Worm (Caenorhabditis elegans): ENCODE results near the gene K08F8.15.
A peak's percentile ranks its signal among the peaks of the same experiment; 100 is the strongest.

The K08F8.15 gene

ce11 chrII:8741277-8741676 lies 25.3 kb upstream of the K08F8.15 start:
- TF ChIP-seq nhr-11 (tag; optimal IDR thresholded peaks at IDR 0.05) (no peak), unc-39 (tag; optimal IDR thresholded peaks at IDR 0.05) (no peak), fos-1 (tag; optimal IDR thresholded peaks at IDR 0.05) (peak; percentile 42), nhr-23 (tag; optimal IDR thresholded peaks at IDR 0.05) (no peak), ztf-4 (tag; optimal IDR thresholded peaks at IDR 0.05) (peak; percentile 15), lin-11 (tag; optimal IDR thresholded peaks at IDR 0.05) (no peak), nhr-237 (tag; optimal IDR thresholded peaks at IDR 0.05) (no peak), ama-1 (optimal IDR thresholded peaks at IDR 0.05) (peak; percentile 28), nhr-21 (tag; optimal IDR thresholded peaks at IDR 0.05) (no peak), ceh-16 (tag; optimal IDR thresholded peaks at IDR 0.05) (no peak), mab-5 (tag; optimal IDR thresholded peaks at IDR 0.05) (no peak), unc-55 (GFP tag; optimal IDR thresholded peaks at IDR 0.05) (no peak), ztf-11 (tag; optimal IDR thresholded peaks at IDR 0.05) (no peak), lin-39 (tag; optimal IDR thresholded peaks at IDR 0.05) (no peak), nhr-12 (tag; optimal IDR thresholded peaks at IDR 0.05) (no peak), nhr-129 (tag; optimal IDR thresholded peaks at IDR 0.05) (peak; percentile 70), gmeb-1 (tag; optimal IDR thresholded peaks at IDR 0.05) (no peak), unc-62 (GFP tag; optimal IDR thresholded peaks at IDR 0.05) (no peak), egl-27 (tag; optimal IDR thresholded peaks at IDR 0.05) (no peak), alr-1 (tag; optimal IDR thresholded peaks at IDR 0.05) (no peak), blmp-1 (tag; optimal IDR thresholded peaks at IDR 0.05; ENCODE audit: insufficient read depth) (no peak), aly-2 (tag; optimal IDR thresholded peaks at IDR 0.05) (no peak), dmd-4 (tag; optimal IDR thresholded peaks at IDR 0.05) (no peak), nhr-77 (tag; optimal IDR thresholded peaks at IDR 0.05) (no peak), elt-3 (tag; optimal IDR thresholded peaks at IDR 0.05) (no peak), nhr-10 (tag; optimal IDR thresholded peaks at IDR 0.05) (no peak), nhr-25 (tag; optimal IDR thresholded peaks at IDR 0.05) (no peak), F13H6.1 (tag; optimal IDR thresholded peaks at IDR 0.05) (peak; percentile 62), lsy-2 (tag; optimal IDR thresholded peaks at IDR 0.05) (peak in 1 of 2 experiments; percentile 48), nhr-6 (tag; optimal IDR thresholded peaks at IDR 0.05) (peak; percentile 29), lin-13 (GFP tag; optimal IDR thresholded peaks at IDR 0.05) (peak; percentile 1), mdl-1 (tag; optimal IDR thresholded peaks at IDR 0.05) (peak in 1 of 2 experiments; percentile 74), zag-1 (tag; optimal IDR thresholded peaks at IDR 0.05) (no peak), peb-1 (tag; optimal IDR thresholded peaks at IDR 0.05) (no peak), sma-3 (GFP tag; optimal IDR thresholded peaks at IDR 0.05) (no peak), elt-1 (tag; optimal IDR thresholded peaks at IDR 0.05) (no peak), skn-1 (tag; optimal IDR thresholded peaks at IDR 0.05) (no peak), ceh-82 (tag; optimal IDR thresholded peaks at IDR 0.05) (no peak), R02D3.7 (tag; optimal IDR thresholded peaks at IDR 0.05) (no peak), snpc-4 (tag; optimal IDR thresholded peaks at IDR 0.05) (no peak), C34F6.9 (tag; optimal IDR thresholded peaks at IDR 0.05) (peak; percentile 26), crh-2 (tag; optimal IDR thresholded peaks at IDR 0.05) (no peak), sem-4 (tag; optimal IDR thresholded peaks at IDR 0.05) (no peak), sma-9 (GFP tag; optimal IDR thresholded peaks at IDR 0.05) (peak; percentile 97), sma-9 (tag; optimal IDR thresholded peaks at IDR 0.05) (no peak), mbf-1 (tag; optimal IDR thresholded peaks at IDR 0.05) (no peak), ZK546.5 (tag; optimal IDR thresholded peaks at IDR 0.05) (no peak), Y55F3AM.14 (GFP tag; optimal IDR thresholded peaks at IDR 0.05) (no peak), ztf-1 (GFP tag; conservative IDR thresholded peaks at IDR 0.05) (no peak)

Measured in whole organism, L2 larva.